Worm (Caenorhabditis elegans): ENCODE results near the gene unc-85.

DNA sequence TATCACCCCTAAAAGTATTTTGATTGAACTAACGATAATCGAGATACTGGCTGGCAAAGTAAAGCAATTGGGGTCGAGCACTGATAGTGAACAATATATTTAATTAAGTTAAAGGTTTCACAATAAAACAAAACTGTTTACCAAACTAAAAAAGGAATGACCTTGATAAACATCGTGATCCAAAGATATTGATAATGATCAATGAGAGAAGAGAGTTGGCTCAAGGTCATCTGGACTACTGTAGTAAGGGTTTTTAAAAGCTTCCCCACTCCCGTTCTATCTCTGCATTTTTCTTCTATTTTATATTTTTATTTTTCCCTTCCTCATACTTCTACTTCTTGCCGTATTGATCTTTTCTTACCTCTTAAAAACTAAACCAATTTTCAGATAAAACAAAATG lies 47.7 kb downstream of the unc-85 start, which contains the start of gene F41C3.2:
- TF ChIP-seq F37B4.10 (GFP tag; IDR thresholded peaks at IDR 0.05) (no peak), ztf-26 (tag; optimal IDR thresholded peaks at IDR 0.05) (no peak), sptf-2 (GFP tag; optimal IDR thresholded peaks at IDR 0.05) (no peak), D2030.7 (GFP tag; IDR thresholded peaks at IDR 0.05) (no peak), him-1 (tag; optimal IDR thresholded peaks at IDR 0.05) (no peak), akir-1 (GFP tag; optimal IDR thresholded peaks at IDR 0.05) (no peak), ztf-22 (GFP tag; optimal IDR thresholded peaks at IDR 0.05) (no peak), snpc-4 (GFP tag; optimal IDR thresholded peaks at IDR 0.05) (no peak), snpc-4 (tag; optimal IDR thresholded peaks at IDR 0.05) (no peak), F57C9.4 (tag; optimal IDR thresholded peaks at IDR 0.05) (no peak), egrh-3 (GFP tag; IDR thresholded peaks at IDR 0.05) (no peak), hrde-1 (tag; optimal IDR thresholded peaks at IDR 0.05; ENCODE audit: borderline replicate concordance) (no peak)
